Worm (Caenorhabditis elegans): Measurements from ENCODE around the gene otub-3.
"Not testable (repeated sequence)": the region's sequence is repeated elsewhere in the genome, so short reads cannot be mapped to it uniquely, and the experiment has no call there.

The otub-3 gene

DNA sequence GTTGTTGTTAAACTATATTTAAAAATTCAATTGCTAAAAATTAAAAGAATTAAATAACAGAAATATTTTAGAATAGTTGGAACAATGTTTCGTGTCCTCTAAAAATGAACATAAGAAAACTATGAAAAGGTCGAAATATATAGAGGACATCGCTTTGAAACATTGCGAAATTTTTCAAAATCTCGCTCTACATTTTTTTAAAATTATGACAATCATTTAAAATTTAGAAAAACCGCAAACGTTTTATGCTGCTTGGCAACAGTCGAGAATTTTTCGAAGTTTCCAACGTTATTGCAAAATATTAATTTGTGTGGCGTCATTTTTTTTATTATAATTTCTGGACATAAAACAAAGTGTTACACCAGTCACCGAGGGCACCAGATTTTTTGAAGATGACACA, 12.9 kb upstream of the otub-3 start, which contains the start of the genes parg-2 and ipla-5:
Gene parg-2 (minus strand): TSS at position 101 of the 400 bp plus-strand sequence.
Gene ipla-5 (plus strand): TSS at position 216 of the 400 bp plus-strand sequence.
- not testable (repeated sequence) for TF ChIP-seq egl-5 (tag; optimal IDR thresholded peaks at IDR 0.05); mdl-1 (tag; optimal IDR thresholded peaks at IDR 0.05); unc-62 (GFP tag; optimal IDR thresholded peaks at IDR 0.05)

ce11 chrIV:8718153-8718552, 9.8 kb upstream of the otub-3 start, which contains the start of gene H23L24.1:
H23L24.1 (plus strand) TSS chrIV:8718453.
- TF ChIP-seq hmg-11 (tag; optimal IDR thresholded peaks at IDR 0.05) (no peak), skn-1 (tag; optimal IDR thresholded peaks at IDR 0.05) (no peak), nhr-43 (tag; optimal IDR thresholded peaks at IDR 0.05; ENCODE audit: poor library complexity, severe bottlenecking) (no peak), nhr-237 (tag; optimal IDR thresholded peaks at IDR 0.05) (no peak), snpc-4 (tag; optimal IDR thresholded peaks at IDR 0.05) (no peak), lin-15B (tag; optimal IDR thresholded peaks at IDR 0.05) (no peak), ztf-11 (tag; optimal IDR thresholded peaks at IDR 0.05) (no peak), zag-1 (tag; optimal IDR thresholded peaks at IDR 0.05) (no peak), ZK546.5 (tag; optimal IDR thresholded peaks at IDR 0.05) (no peak), egl-5 (tag; optimal IDR thresholded peaks at IDR 0.05) (no peak), eor-1 (tag; optimal IDR thresholded peaks at IDR 0.05) (no peak)

DNA sequence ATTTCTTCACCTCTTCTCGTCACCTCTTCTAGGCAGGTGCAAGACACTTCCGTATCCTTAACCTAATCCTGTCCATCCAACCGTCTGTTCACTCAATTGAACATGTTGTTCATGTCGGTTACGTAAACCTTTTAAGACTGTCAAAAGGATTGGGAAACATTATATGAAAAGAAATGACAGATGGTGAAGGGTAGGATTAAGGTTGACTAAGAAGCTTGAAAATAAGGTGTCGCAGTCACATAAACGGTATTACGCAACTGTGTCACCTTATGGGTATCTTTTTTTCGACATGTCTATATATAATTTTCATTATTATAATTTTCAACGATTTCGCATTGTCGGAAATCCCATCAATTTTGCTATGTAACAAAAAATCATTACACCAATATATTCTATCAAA, 5.2 kb upstream of the otub-3 start:
- no peak for TF ChIP-seq elt-2 (tag; optimal IDR thresholded peaks at IDR 0.05)

DNA sequence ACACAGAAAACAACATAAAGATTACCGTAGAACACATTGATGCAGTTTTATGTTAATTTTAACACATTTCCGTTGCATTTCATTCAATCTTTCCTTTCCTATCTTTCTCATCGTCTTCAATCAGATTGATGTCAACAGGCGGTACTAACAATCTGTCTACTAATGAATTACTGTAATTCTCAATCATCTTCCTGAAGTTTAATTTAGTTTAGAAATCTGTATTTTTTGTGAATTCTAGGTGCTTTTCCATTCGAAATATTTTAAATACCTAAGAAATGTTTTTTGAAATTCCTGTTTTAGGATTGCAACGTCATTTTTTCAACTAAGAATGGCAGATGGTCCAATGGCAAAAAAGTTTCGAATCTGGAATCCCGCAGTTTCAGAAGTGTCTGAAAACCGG, 4.3 kb upstream of the otub-3 start, which contains the start of gene F21D5.9:
Gene F21D5.9 (plus strand): TSS at position 301 of the 400 bp plus-strand sequence.
- TF ChIP-seq zag-1 (tag; optimal IDR thresholded peaks at IDR 0.05), result no peak
- TF ChIP-seq jun-1 (tag; optimal IDR thresholded peaks at IDR 0.05), result no peak
- no peak for TF ChIP-seq hmg-11 (tag; optimal IDR thresholded peaks at IDR 0.05)
- no peak for TF ChIP-seq unc-62 (GFP tag; optimal IDR thresholded peaks at IDR 0.05)
- TF ChIP-seq elt-1 (tag; optimal IDR thresholded peaks at IDR 0.05), result no peak
- TF ChIP-seq mml-1 (tag; optimal IDR thresholded peaks at IDR 0.05), result no peak
- no peak for TF ChIP-seq R02D3.7 (tag; optimal IDR thresholded peaks at IDR 0.05)
- no peak for TF ChIP-seq ceh-28 (tag; optimal IDR thresholded peaks at IDR 0.05)
- no peak for TF ChIP-seq nhr-77 (tag; optimal IDR thresholded peaks at IDR 0.05)
- TF ChIP-seq ceh-82 (tag; optimal IDR thresholded peaks at IDR 0.05), result no peak

DNA sequence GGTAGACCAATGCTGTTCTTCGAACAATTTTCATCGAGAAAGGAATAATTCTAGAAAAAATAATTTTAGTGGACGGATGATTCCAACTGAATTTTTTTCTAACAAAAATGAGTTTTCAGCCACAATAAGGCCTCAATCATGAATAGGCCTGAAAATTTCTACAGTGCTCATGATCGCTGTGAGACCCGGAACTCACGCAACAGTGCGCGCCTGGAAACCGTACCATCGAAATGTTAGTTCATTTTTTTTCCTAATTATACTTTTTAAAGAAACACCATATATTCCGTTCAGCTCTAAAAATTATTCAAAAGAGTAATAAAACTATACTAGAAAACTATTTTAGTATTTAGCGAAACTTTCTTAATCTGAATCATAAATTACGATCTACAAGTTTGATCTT, 3.1 kb upstream of the otub-3 start:
- TF ChIP-seq elt-1 (tag; optimal IDR thresholded peaks at IDR 0.05) (no peak), hmg-11 (tag; optimal IDR thresholded peaks at IDR 0.05) (no peak), ztf-11 (tag; optimal IDR thresholded peaks at IDR 0.05) (no peak), sea-2 (GFP tag; optimal IDR thresholded peaks at IDR 0.05) (no peak)

DNA sequence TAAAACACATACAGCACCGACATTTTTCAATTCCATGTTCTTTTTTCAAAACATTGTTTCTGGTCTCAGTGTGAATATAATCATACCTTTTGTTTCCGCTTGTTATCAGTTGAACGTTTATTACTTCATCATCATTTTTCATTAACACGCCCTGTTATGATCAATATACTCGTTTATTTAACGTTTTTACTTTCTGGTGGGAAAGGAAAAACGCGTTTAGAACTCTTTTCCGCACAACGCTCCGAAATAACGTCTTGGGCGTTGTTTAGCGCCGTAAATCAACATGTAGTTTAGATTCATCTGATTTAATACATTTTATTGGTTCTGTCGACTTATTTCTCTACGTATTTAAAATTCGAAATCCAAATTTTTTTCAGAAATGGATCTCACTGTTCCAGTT, 2.6 kb upstream of the otub-3 start, which contains the start of gene pgm-3:
Gene pgm-3 (plus strand): TSS at position 378 of the 400 bp plus-strand sequence.
- TF ChIP-seq lin-15B (tag; optimal IDR thresholded peaks at IDR 0.05) (peak; percentile 2), unc-39 (tag; optimal IDR thresholded peaks at IDR 0.05) (no peak), R02D3.7 (tag; optimal IDR thresholded peaks at IDR 0.05) (peak; percentile 15), mdl-1 (tag; optimal IDR thresholded peaks at IDR 0.05) (no peak), pqm-1 (tag; optimal IDR thresholded peaks at IDR 0.05) (peak; percentile 32), elt-2 (tag; optimal IDR thresholded peaks at IDR 0.05) (peak; percentile 64)

ce11 chrIV:8729636-8730035, 1.7 kb downstream of the otub-3 start:
- TF ChIP-seq eor-1 (tag; optimal IDR thresholded peaks at IDR 0.05) (no peak), ceh-9 (tag; optimal IDR thresholded peaks at IDR 0.05) (no peak), ama-1 (optimal IDR thresholded peaks at IDR 0.05) (no peak), R02D3.7 (tag; optimal IDR thresholded peaks at IDR 0.05) (no peak), pha-4 (tag; optimal IDR thresholded peaks at IDR 0.05) (peak; percentile 45), snpc-4 (tag; optimal IDR thresholded peaks at IDR 0.05) (no peak), jun-1 (tag; optimal IDR thresholded peaks at IDR 0.05) (no peak), tbx-2 (tag; optimal IDR thresholded peaks at IDR 0.05) (no peak), skn-1 (tag; optimal IDR thresholded peaks at IDR 0.05) (no peak), elt-2 (tag; optimal IDR thresholded peaks at IDR 0.05) (peak; percentile 90), pqm-1 (tag; optimal IDR thresholded peaks at IDR 0.05) (peak; percentile 66), nhr-76 (tag; optimal IDR thresholded peaks at IDR 0.05) (no peak), elt-3 (tag; optimal IDR thresholded peaks at IDR 0.05) (no peak), nhr-237 (tag; optimal IDR thresholded peaks at IDR 0.05) (no peak), ceh-16 (tag; optimal IDR thresholded peaks at IDR 0.05) (no peak), egl-5 (tag; optimal IDR thresholded peaks at IDR 0.05) (no peak), hmg-11 (tag; optimal IDR thresholded peaks at IDR 0.05) (no peak), ceh-82 (tag; optimal IDR thresholded peaks at IDR 0.05) (no peak)
